Fruit fly (Drosophila melanogaster) whole organism: ENCODE measurements around the gene Lrrk.

Experiments
- CG8478 ChIP-seq: fragments of >200 bp; optimal IDR thresholded peaks from 2 replicates; lab custom pipeline; 2018; ENCODE audit warnings: inconsistent platforms
- EcR ChIP-seq, 2 experiments: fragments of >200 bp; optimal IDR thresholded peaks; 2 replicates each; lab custom pipeline; 2017; ENCODE audit warnings: missing biosample characterization in 2 of 2, missing genetic modification characterization in 2 of 2, missing genetic modification reagents in 2 of 2
- pan ChIP-seq: fragments of >200 bp; optimal IDR thresholded peaks from 2 replicates; lab custom pipeline; 2017
- psq ChIP-seq: fragments of >200 bp; optimal IDR thresholded peaks from 2 replicates; lab custom pipeline; 2017
- usp ChIP-seq: fragments of >200 bp; optimal IDR thresholded peaks from 2 replicates; lab custom pipeline; 2017; ENCODE audit warnings: missing biosample characterization, missing genetic modification characterization, mixed read lengths

dm6 chr3R:20634674-20635594 is at the start of gene Lrrk, which contains the start of gene Pi3K92E:
- TF ChIP-seq usp (GFP tag; lab: Kevin White, UChicago) (no peak), CG8478 (no peak), psq (lab: Kevin White, UChicago) (no peak), EcR (GFP tag; optimal IDR thresholded peaks at IDR 0.05; lab: Kevin White, UChicago) (no peak), pan (lab: Kevin White, UChicago) (no peak)
